Worm (Caenorhabditis elegans): Measurements from ENCODE around the gene cyp-29A2.

DNA sequence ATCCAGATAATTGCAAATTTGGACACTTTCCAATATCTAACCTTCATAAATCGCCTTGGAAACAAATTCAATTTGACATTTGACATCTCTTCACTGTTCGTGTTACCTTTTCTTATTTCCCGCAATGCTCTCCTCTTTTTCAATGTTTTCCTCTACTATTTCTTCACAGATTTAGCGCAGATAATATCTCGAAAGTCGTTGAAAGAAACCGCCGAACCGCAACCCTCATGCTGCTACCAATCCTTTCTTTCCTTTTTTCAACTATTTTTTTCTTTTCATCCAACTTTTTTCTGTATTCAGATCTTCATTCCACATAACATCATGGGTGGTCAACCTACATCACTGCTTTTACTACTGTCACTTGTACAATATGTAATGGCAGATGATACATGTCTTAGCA, 17.0 kb downstream of the cyp-29A2 start, which contains the start of gene T19B10.5:
- no peak for TF ChIP-seq nhr-77 (tag; optimal IDR thresholded peaks at IDR 0.05)
- TF ChIP-seq lin-39 (tag; optimal IDR thresholded peaks at IDR 0.05) = no peak
- TF ChIP-seq unc-39 (tag; optimal IDR thresholded peaks at IDR 0.05) = no peak
- TF ChIP-seq tra-1 (GFP tag; IDR thresholded peaks at IDR 0.05) = no peak
- no peak for TF ChIP-seq ceh-32 (tag; optimal IDR thresholded peaks at IDR 0.05; ENCODE audit: poor library complexity)
- no peak for TF ChIP-seq madf-5 (GFP tag; IDR thresholded peaks at IDR 0.05)
- TF ChIP-seq zip-11 (GFP tag; IDR thresholded peaks at IDR 0.05) = no peak
- no peak for TF ChIP-seq F49E8.2 (tag; optimal IDR thresholded peaks at IDR 0.05; ENCODE audit: borderline replicate concordance)
- no peak for TF ChIP-seq ctbp-1 (GFP tag; IDR thresholded peaks at IDR 0.05)
- no peak for TF ChIP-seq Y75B8A.6 (GFP tag; IDR thresholded peaks at IDR 0.05)
- no peak for TF ChIP-seq ces-1 (GFP tag; optimal IDR thresholded peaks at IDR 0.05)
- no peak for TF ChIP-seq ztf-11 (tag; optimal IDR thresholded peaks at IDR 0.05)
- TF ChIP-seq nhr-111 (GFP tag; optimal IDR thresholded peaks at IDR 0.05) = no peak
